Fruit fly (Drosophila melanogaster) whole organism, adult: Measurements from ENCODE around the gene EAChm.

ENCODE experiments used
- CG7045 ChIP-seq: fragments of 200-800 bp; sonication (Bioruptor generic); optimal IDR thresholded peaks from 2 replicates; lab custom pipeline; 2017; ENCODE audit warnings: missing biosample characterization, mild to moderate bottlenecking, missing genetic modification characterization
- Mnt ChIP-seq: fragments of 200-800 bp; sonication (Bioruptor generic); optimal IDR thresholded peaks from 2 replicates; lab custom pipeline; 2016; ENCODE audit warnings: missing biosample characterization, mild to moderate bottlenecking, missing genetic modification characterization

dm6 chr3L:15093929-15094588, 39.5 kb downstream of the EAChm start:
- TF ChIP-seq CG7045 (GFP tag; lab: Kevin White, UChicago) (no peak), Mnt (GFP tag; lab: Kevin White, UChicago) (no peak)
